Worm (Caenorhabditis elegans) whole organism, mixed stage, embryonic: ENCODE data around the gene rrc-1.

Source experiments
- ceh-43 ChIP-seq: fragments of 200-800 bp; sonication (Bioruptor generic); optimal IDR thresholded peaks from 2 replicates; lab custom pipeline; 2018; ENCODE audit warnings: mild to moderate bottlenecking, missing genetic modification characterization, moderate library complexity, missing compliant biosample characterization
- drap-1 ChIP-seq: fragments of 200-800 bp; sonication (Bioruptor generic); optimal IDR thresholded peaks from 3 replicates; lab custom pipeline; 2018; ENCODE audit warnings: mild to moderate bottlenecking, missing genetic modification characterization, missing compliant biosample characterization
- nhr-28 ChIP-seq: fragments of 150-350 bp; optimal IDR thresholded peaks from 2 replicates; lab custom pipeline; 2014; ENCODE audit warnings: missing biosample characterization, missing genetic modification characterization
- pha-4 ChIP-seq: fragments of 150-350 bp; optimal IDR thresholded peaks from 2 replicates; lab custom pipeline; 2018; ENCODE audit warnings: missing biosample characterization, missing genetic modification reagents, missing genetic modification characterization
- sem-2 ChIP-seq: fragments of 200-800 bp; sonication (Bioruptor generic); optimal IDR thresholded peaks from 2 replicates; lab custom pipeline; 2018; ENCODE audit warnings: mild to moderate bottlenecking, missing genetic modification characterization, missing compliant biosample characterization
- unc-120 ChIP-seq: sonication (generic microtip); optimal IDR thresholded peaks from 2 replicates; lab custom pipeline; 2017; ENCODE audit warnings: missing genetic modification characterization, missing compliant biosample characterization; ENCODE audit not compliant: poor library complexity, severe bottlenecking

- TF ChIP-seq sem-2 (GFP tag; lab: Kevin White, UChicago) (no peak), nhr-28 (tag; lab: Kevin White, UChicago) (no peak), unc-120 (no peak), pha-4 (no peak), ceh-43 (GFP tag; lab: Kevin White, UChicago) (no peak), drap-1 (GFP tag; lab: Kevin White, UChicago) (no peak)
Observed at ce11 chrX:9785865-9786264, 45.2 kb downstream of the rrc-1 start.
